Fruit fly (Drosophila melanogaster) whole organism, embryonic: ENCODE measurements around the gene Cdc7.
A peak's percentile ranks its signal among the peaks of the same experiment; 100 is the strongest.

Experiments used
- ATbp ChIP-seq: fragments of 200-800 bp; sonication (Bioruptor generic); optimal IDR thresholded peaks from 2 replicates; lab custom pipeline; 2017; ENCODE audit warnings: missing biosample characterization, mild to moderate bottlenecking, missing genetic modification characterization, missing genetic modification reagents
- Bteb2 ChIP-seq: fragments of 200-800 bp; sonication (Bioruptor generic); optimal IDR thresholded peaks from 2 replicates; lab custom pipeline; 2016; ENCODE audit warnings: missing biosample characterization, missing genetic modification characterization
- CG10565 ChIP-seq: fragments of 200-800 bp; sonication (Bioruptor generic); optimal IDR thresholded peaks from 3 replicates; lab custom pipeline; 2016; ENCODE audit warnings: missing biosample characterization, mild to moderate bottlenecking, missing genetic modification characterization
- CG11247 ChIP-seq: fragments of 200-800 bp; sonication (Bioruptor generic); IDR thresholded peaks from 2 replicates; pipeline ENCODE4 v1.3.6; 2022; ENCODE audit warnings: missing biosample characterization, missing genetic modification characterization
- CG15073 ChIP-seq: fragments of 200-800 bp; sonication (Bioruptor generic); optimal IDR thresholded peaks from 2 replicates; lab custom pipeline; 2016; ENCODE audit warnings: missing biosample characterization, missing genetic modification characterization
- CG1603 ChIP-seq: fragments of 200-800 bp; sonication (Bioruptor generic); optimal IDR thresholded peaks from 2 replicates; lab custom pipeline; 2019; ENCODE audit warnings: missing biosample characterization, mild to moderate bottlenecking, missing genetic modification characterization, moderate library complexity
- CG18476 ChIP-seq: fragments of 200-800 bp; sonication (Bioruptor generic); optimal IDR thresholded peaks from 2 replicates; lab custom pipeline; 2016; ENCODE audit warnings: missing biosample characterization, mild to moderate bottlenecking, missing genetic modification characterization
- CG2889 ChIP-seq: fragments of 200-800 bp; sonication (Bioruptor generic); IDR thresholded peaks from 3 replicates; pipeline ENCODE4 v1.3.6; 2022; ENCODE audit warnings: missing biosample characterization, missing genetic modification characterization
- CG30403 ChIP-seq: fragments of 200-800 bp; sonication (Bioruptor generic); optimal IDR thresholded peaks from 3 replicates; lab custom pipeline; 2016; ENCODE audit warnings: missing biosample characterization, missing genetic modification characterization
- CG3065 ChIP-seq: fragments of 200-800 bp; sonication (Bioruptor generic); optimal IDR thresholded peaks from 2 replicates; lab custom pipeline; 2016; ENCODE audit warnings: missing biosample characterization, missing genetic modification characterization
- CG31441 ChIP-seq: fragments of 200-800 bp; sonication (Bioruptor generic); IDR thresholded peaks from 2 replicates; pipeline ENCODE4 v1.3.6; 2022; ENCODE audit warnings: missing biosample characterization, missing genetic modification characterization
- CG32772 ChIP-seq: fragments of 200-800 bp; sonication (Bioruptor generic); IDR thresholded peaks from 2 replicates; pipeline ENCODE4 v1.3.6; 2022; ENCODE audit warnings: missing biosample characterization, missing genetic modification characterization
- CG33213 ChIP-seq: fragments of 200-800 bp; sonication (Bioruptor generic); optimal IDR thresholded peaks from 3 replicates; lab custom pipeline; 2016; ENCODE audit warnings: missing biosample characterization, missing genetic modification characterization
- CG4282 ChIP-seq: fragments of 200-800 bp; sonication (Bioruptor generic); optimal IDR thresholded peaks from 2 replicates; lab custom pipeline; 2016; ENCODE audit warnings: missing biosample characterization, missing genetic modification characterization
- CG4328 ChIP-seq: fragments of 200-800 bp; sonication (Bioruptor generic); optimal IDR thresholded peaks from 3 replicates; lab custom pipeline; 2017; ENCODE audit warnings: missing biosample characterization, missing genetic modification reagents, missing genetic modification characterization
- CG4360 ChIP-seq: fragments of 200-800 bp; sonication (Bioruptor generic); IDR thresholded peaks from 2 replicates; pipeline ENCODE4 v1.3.6; 2022; ENCODE audit warnings: missing biosample characterization, missing genetic modification characterization
- CG4424 ChIP-seq: fragments of 200-800 bp; sonication (Bioruptor generic); optimal IDR thresholded peaks from 3 replicates; lab custom pipeline; 2016; ENCODE audit warnings: missing biosample characterization, missing genetic modification characterization
- CG4617 ChIP-seq: fragments of 200-800 bp; sonication (Bioruptor generic); optimal IDR thresholded peaks from 3 replicates; lab custom pipeline; 2016; ENCODE audit warnings: missing biosample characterization, missing genetic modification characterization, borderline replicate concordance
- CG6272 ChIP-seq: fragments of 200-800 bp; sonication (Bioruptor generic); IDR thresholded peaks from 2 replicates; pipeline ENCODE4 v1.3.6; 2022; ENCODE audit warnings: missing biosample characterization, missing genetic modification characterization
- CG9876 ChIP-seq: fragments of 200-800 bp; sonication (Bioruptor generic); optimal IDR thresholded peaks from 2 replicates; lab custom pipeline; 2016; ENCODE audit warnings: missing biosample characterization, missing genetic modification characterization
- CTCF ChIP-seq: fragments of 200-800 bp; sonication (Bioruptor generic); optimal IDR thresholded peaks from 2 replicates; lab custom pipeline; 2017; ENCODE audit warnings: missing biosample characterization, mild to moderate bottlenecking, missing genetic modification characterization, moderate library complexity
- Dref ChIP-seq: fragments of 200-800 bp; sonication (Bioruptor generic); IDR thresholded peaks from 2 replicates; pipeline ENCODE4 v1.3.6; 2022; ENCODE audit warnings: missing biosample characterization, missing genetic modification characterization
- Drgx ChIP-seq: fragments of 200-800 bp; sonication (Bioruptor generic); IDR thresholded peaks from 2 replicates; pipeline ENCODE4 v1.3.6; 2022; ENCODE audit warnings: missing biosample characterization, missing genetic modification characterization
- Eip74EF ChIP-seq, 2 experiments: fragments of 200-800 bp in 1 of 2; fragments of >200 bp in 1 of 2; sonication (Bioruptor generic) in 1 of 2; optimal IDR thresholded peaks; 2 replicates each; lab custom pipeline; 2017 to 2019; ENCODE audit warnings: missing biosample characterization in 2 of 2, missing genetic modification characterization in 2 of 2, mild to moderate bottlenecking in 1 of 2, moderate library complexity in 1 of 2
- Fer3 ChIP-seq: fragments of 200-800 bp; sonication (Bioruptor generic); optimal IDR thresholded peaks from 2 replicates; lab custom pipeline; 2018; ENCODE audit warnings: missing biosample characterization, mild to moderate bottlenecking, missing genetic modification characterization, moderate library complexity
- Gsc ChIP-seq: fragments of 200-800 bp; sonication (Bioruptor generic); IDR thresholded peaks from 2 replicates; pipeline ENCODE4 v1.3.6; 2022; ENCODE audit warnings: missing biosample characterization, missing genetic modification characterization
- Gug ChIP-seq: fragments of 200-800 bp; sonication (Bioruptor generic); IDR thresholded peaks from 4 replicates; pipeline ENCODE4 v1.3.6; 2022; ENCODE audit warnings: missing biosample characterization, missing genetic modification characterization
- H2.0 ChIP-seq: fragments of 200-800 bp; sonication (Bioruptor generic); IDR thresholded peaks from 2 replicates; pipeline ENCODE4 v1.3.6; 2022; ENCODE audit warnings: missing biosample characterization, missing genetic modification characterization
- Optix ChIP-seq: fragments of 200-800 bp; sonication (Bioruptor generic); IDR thresholded peaks from 3 replicates; pipeline ENCODE4 v1.3.6; 2022; ENCODE audit warnings: missing biosample characterization, missing genetic modification characterization
- Ravus ChIP-seq: fragments of 200-800 bp; sonication (Bioruptor generic); IDR thresholded peaks from 2 replicates; pipeline ENCODE4 v1.3.6; 2022; ENCODE audit warnings: missing biosample characterization, missing genetic modification characterization
- Six4 ChIP-seq: fragments of 200-800 bp; sonication (Bioruptor generic); optimal IDR thresholded peaks from 2 replicates; lab custom pipeline; 2016; ENCODE audit warnings: missing biosample characterization, missing genetic modification characterization
- Sry-β ChIP-seq: fragments of 200-800 bp; sonication (Bioruptor generic); optimal IDR thresholded peaks from 2 replicates; lab custom pipeline; 2018; ENCODE audit warnings: missing biosample characterization, mild to moderate bottlenecking, missing genetic modification characterization, moderate library complexity
- Sry-δ ChIP-seq: fragments of 200-800 bp; sonication (Bioruptor generic); optimal IDR thresholded peaks from 2 replicates; lab custom pipeline; 2016; ENCODE audit warnings: missing biosample characterization, missing genetic modification characterization
- abd-A ChIP-seq: fragments of 200-800 bp; sonication (Bioruptor generic); optimal IDR thresholded peaks from 3 replicates; lab custom pipeline; 2019; ENCODE audit warnings: missing biosample characterization, mild to moderate bottlenecking, missing genetic modification characterization, moderate library complexity
- ash1 ChIP-seq: fragments of 200-800 bp; sonication (Bioruptor generic); optimal IDR thresholded peaks from 2 replicates; lab custom pipeline; 2018; ENCODE audit warnings: missing biosample characterization, mild to moderate bottlenecking, missing genetic modification characterization
- bigmax ChIP-seq: fragments of 200-800 bp; sonication (Bioruptor generic); optimal IDR thresholded peaks from 2 replicates; lab custom pipeline; 2018; ENCODE audit warnings: missing biosample characterization, mild to moderate bottlenecking, missing genetic modification characterization
- cad ChIP-seq: fragments of >200 bp; optimal IDR thresholded peaks from 2 replicates; lab custom pipeline; 2017; ENCODE audit warnings: missing biosample characterization, missing genetic modification characterization
- cg ChIP-seq: fragments of 200-800 bp; sonication (Bioruptor generic); optimal IDR thresholded peaks from 3 replicates; lab custom pipeline; 2019; ENCODE audit warnings: missing biosample characterization, mild to moderate bottlenecking, missing genetic modification characterization, moderate library complexity
- croc ChIP-seq: fragments of 200-800 bp; sonication (Bioruptor generic); conservative IDR thresholded peaks from 3 replicates; pipeline ENCODE4 v1.3.6; 2022; ENCODE audit warnings: missing biosample characterization, missing genetic modification characterization
- eyg ChIP-seq: fragments of 200-800 bp; sonication (Bioruptor generic); optimal IDR thresholded peaks from 3 replicates; lab custom pipeline; 2016; ENCODE audit warnings: missing biosample characterization, missing genetic modification characterization
- ftz-f1 ChIP-seq: fragments of 200-800 bp; sonication (Bioruptor generic); optimal IDR thresholded peaks from 2 replicates; lab custom pipeline; 2016; ENCODE audit warnings: missing biosample characterization, missing genetic modification characterization
- gce ChIP-seq: fragments of 200-800 bp; sonication (Bioruptor generic); IDR thresholded peaks from 3 replicates; pipeline ENCODE4 v1.3.6; 2022; ENCODE audit warnings: missing biosample characterization, missing genetic modification characterization
- gcm ChIP-seq: fragments of 200-800 bp; sonication (Bioruptor generic); optimal IDR thresholded peaks from 2 replicates; lab custom pipeline; 2019; ENCODE audit warnings: missing biosample characterization, mild to moderate bottlenecking, missing genetic modification characterization, moderate library complexity
- hb ChIP-seq: fragments of 200-800 bp; sonication (Bioruptor generic); IDR thresholded peaks from 3 replicates; pipeline ENCODE4 v1.3.6; 2022; ENCODE audit warnings: missing biosample characterization, missing genetic modification characterization; ENCODE audit not compliant: partially characterized antibody
- maf-S ChIP-seq: fragments of 200-800 bp; sonication (Bioruptor generic); optimal IDR thresholded peaks from 2 replicates; lab custom pipeline; 2016; ENCODE audit warnings: missing biosample characterization, missing genetic modification characterization
- onecut ChIP-seq: fragments of 200-800 bp; sonication (Bioruptor generic); IDR thresholded peaks from 2 replicates; pipeline ENCODE4 v1.3.6; 2022; ENCODE audit warnings: missing biosample characterization, missing genetic modification characterization
- org-1 ChIP-seq: fragments of 200-800 bp; sonication (Bioruptor generic); optimal IDR thresholded peaks from 2 replicates; lab custom pipeline; 2017; ENCODE audit warnings: missing biosample characterization, missing genetic modification characterization
- pb ChIP-seq: fragments of 200-800 bp; sonication (Bioruptor generic); optimal IDR thresholded peaks from 3 replicates; lab custom pipeline; 2016; ENCODE audit warnings: missing biosample characterization, missing genetic modification characterization
- pita ChIP-seq: fragments of 200-800 bp; sonication (Bioruptor generic); optimal IDR thresholded peaks from 2 replicates; lab custom pipeline; 2017; ENCODE audit warnings: missing biosample characterization, mild to moderate bottlenecking, missing genetic modification characterization
- sc ChIP-seq, 3 experiments: fragments of >200 bp in 2 of 3; fragments of 200-800 bp in 1 of 3; sonication (Bioruptor generic) in 1 of 3; optimal IDR thresholded peaks; 2 replicates in 2 of 3; 3 replicates in 1 of 3; lab custom pipeline; 2017; ENCODE audit warnings: mild to moderate bottlenecking in 1 of 3, missing biosample characterization in 1 of 3, missing genetic modification characterization in 1 of 3, missing genetic modification reagents in 1 of 3
- sima ChIP-seq: fragments of 200-800 bp; sonication (Bioruptor generic); optimal IDR thresholded peaks from 2 replicates; lab custom pipeline; 2016; ENCODE audit warnings: missing biosample characterization, missing genetic modification characterization
- sqz ChIP-seq: fragments of 200-800 bp; sonication (Bioruptor generic); optimal IDR thresholded peaks from 3 replicates; lab custom pipeline; 2018; ENCODE audit warnings: missing biosample characterization, mild to moderate bottlenecking, missing genetic modification characterization
- zf30C ChIP-seq: fragments of 200-800 bp; sonication (Bioruptor generic); optimal IDR thresholded peaks from 3 replicates; lab custom pipeline; 2018; ENCODE audit warnings: missing biosample characterization, mild to moderate bottlenecking, missing genetic modification characterization

The Cdc7 gene

DNA sequence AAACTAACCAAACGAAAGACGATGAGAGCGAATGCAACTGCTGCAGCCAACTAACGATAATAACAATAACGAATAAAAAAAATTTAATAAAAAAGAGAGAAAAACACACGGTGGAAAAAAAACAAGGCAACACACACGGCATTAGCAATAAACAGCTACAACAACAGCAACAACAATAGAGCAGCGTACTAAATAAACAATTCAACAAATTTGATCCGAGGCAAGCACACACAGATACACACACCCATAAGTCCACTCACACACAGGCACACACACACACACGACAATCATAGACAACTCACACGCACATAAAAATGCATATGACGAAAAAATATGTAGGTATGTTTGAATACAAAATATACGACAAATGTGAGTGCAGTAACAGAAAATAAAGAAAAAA lies 48.2 kb downstream of the Cdc7 start (continued):
- 0 out of 2 replicates have a peak, but pooled peaks have one; percentile 30 for TF ChIP-seq CG32772 (GFP tag; lab: Robert Waterston, UW)
- TF ChIP-seq onecut (GFP tag; lab: Robert Waterston, UW), result no peak
- peak; percentile 34 for TF ChIP-seq ATbp (GFP tag; lab: Kevin White, UChicago)
- TF ChIP-seq pita (GFP tag; lab: Kevin White, UChicago), result no peak
- peak; percentile 86 for TF ChIP-seq cg (GFP tag; lab: Kevin White, UChicago)
- TF ChIP-seq hb (GFP tag; lab: Robert Waterston, UW), result no peak
- no peak for TF ChIP-seq CG18476
- no peak for TF ChIP-seq ash1 (GFP tag; lab: Kevin White, UChicago)
- TF ChIP-seq Fer3 (tag; lab: Kevin White, UChicago), result no peak
- TF ChIP-seq H2.0, result no peak
- TF ChIP-seq CG2889 (GFP tag; lab: Robert Waterston, UW), result no peak
- no peak for TF ChIP-seq pb
- TF ChIP-seq CG1603 (tag; lab: Kevin White, UChicago), result no peak
- no peak for TF ChIP-seq CG31441
- no peak for TF ChIP-seq Eip74EF (GFP tag; optimal IDR thresholded peaks at IDR 0.05; lab: Kevin White, UChicago)
- no peak for TF ChIP-seq croc (GFP tag; lab: Robert Waterston, UW)
- TF ChIP-seq bigmax, result no peak
- no peak for TF ChIP-seq eyg
- TF ChIP-seq zf30C (GFP tag; lab: Kevin White, UChicago), result peak; percentile 14
- TF ChIP-seq CG4360 (GFP tag; lab: Robert Waterston, UW), result peak; percentile 83
- no peak for TF ChIP-seq Gsc
- TF ChIP-seq CTCF, result no peak
- TF ChIP-seq Sry-δ (GFP tag; lab: Kevin White, UChicago), result no peak
- TF ChIP-seq abd-A (tag; lab: Kevin White, UChicago), result peak; percentile 29
- no peak for TF ChIP-seq CG4328 (GFP tag; lab: Kevin White, UChicago)
- no peak for TF ChIP-seq Six4 (GFP tag; lab: Kevin White, UChicago)
- peak; percentile 86 for TF ChIP-seq sqz
- TF ChIP-seq CG15073 (GFP tag; lab: Kevin White, UChicago), result no peak
- no peak; the same call in none of the 2 replicates for TF ChIP-seq Drgx (GFP tag; lab: Robert Waterston, UW)
- no peak for TF ChIP-seq CG9876 (GFP tag; lab: Kevin White, UChicago)
- no peak for TF ChIP-seq maf-S
- no peak for TF ChIP-seq CG3065 (GFP tag; lab: Kevin White, UChicago)
- no peak for TF ChIP-seq Sry-β (GFP tag; lab: Kevin White, UChicago)
- no peak for TF ChIP-seq CG4617 (GFP tag; lab: Kevin White, UChicago)
- no peak for TF ChIP-seq sc (optimal IDR thresholded peaks at IDR 0.05; lab: Kevin White, UChicago)
- TF ChIP-seq sc (GFP tag; optimal IDR thresholded peaks at IDR 0.05; lab: Kevin White, UChicago), result no peak
- no peak for TF ChIP-seq cad (GFP tag; lab: Kevin White, UChicago)
- no peak for TF ChIP-seq ftz-f1 (GFP tag; lab: Kevin White, UChicago)
- no peak for TF ChIP-seq CG30403 (GFP tag; lab: Kevin White, UChicago)
- TF ChIP-seq CG10565 (GFP tag; lab: Kevin White, UChicago), result no peak
- TF ChIP-seq CG6272, result no peak
- no peak for TF ChIP-seq Bteb2
- TF ChIP-seq gcm (GFP tag; lab: Kevin White, UChicago), result no peak
- no peak for TF ChIP-seq CG4282 (GFP tag; lab: Kevin White, UChicago)
- no peak for TF ChIP-seq gce (GFP tag; lab: Robert Waterston, UW)
- no peak for TF ChIP-seq CG11247 (GFP tag; lab: Robert Waterston, UW)
- TF ChIP-seq CG4424, result no peak
- TF ChIP-seq sima (GFP tag; lab: Kevin White, UChicago), result no peak
- no peak for TF ChIP-seq Dref (GFP tag; lab: Robert Waterston, UW)
- no peak for TF ChIP-seq CG33213 (GFP tag; lab: Kevin White, UChicago)
- TF ChIP-seq Optix, result no peak
- no peak for TF ChIP-seq Gug (GFP tag; lab: Robert Waterston, UW)
- no peak for TF ChIP-seq org-1 (GFP tag; lab: Kevin White, UChicago)
- TF ChIP-seq Ravus (GFP tag; lab: Robert Waterston, UW), result no peak
